Worm (Caenorhabditis elegans) whole organism, L3 larva: ENCODE measurements around the gene tim-1.

Experiments used
- daf-12 ChIP-seq: fragments of 150-350 bp; optimal IDR thresholded peaks from 2 replicates; lab custom pipeline; 2014; ENCODE audit warnings: missing biosample characterization, missing genetic modification reagents, missing genetic modification characterization
- lin-15B ChIP-seq: fragments of 150-350 bp; optimal IDR thresholded peaks from 2 replicates; lab custom pipeline; 2014; ENCODE audit warnings: missing biosample characterization, missing genetic modification characterization
- nhr-12 ChIP-seq: fragments of 150-350 bp; optimal IDR thresholded peaks from 2 replicates; lab custom pipeline; 2014; ENCODE audit warnings: missing biosample characterization, missing genetic modification characterization
- unc-39 ChIP-seq: sonication (generic microtip); optimal IDR thresholded peaks from 4 replicates; lab custom pipeline; 2017; ENCODE audit warnings: missing biosample characterization, missing genetic modification characterization
- unc-62 ChIP-seq: fragments of 150-350 bp; sonication (generic microtip); optimal IDR thresholded peaks from 4 replicates; lab custom pipeline; 2014; ENCODE audit warnings: missing biosample characterization, missing genetic modification reagents, missing genetic modification characterization
- zag-1 ChIP-seq: fragments of 150-350 bp; optimal IDR thresholded peaks from 2 replicates; lab custom pipeline; 2014; ENCODE audit warnings: missing biosample characterization, missing genetic modification characterization
- ztf-4 ChIP-seq: fragments of 150-350 bp; optimal IDR thresholded peaks from 2 replicates; lab custom pipeline; 2014; ENCODE audit warnings: missing biosample characterization, missing genetic modification characterization

- no peak for TF ChIP-seq daf-12 (tag; lab: Kevin White, UChicago)
- no peak for TF ChIP-seq unc-39
- no peak for TF ChIP-seq nhr-12
- TF ChIP-seq zag-1, result no peak
- no peak for TF ChIP-seq lin-15B (tag; lab: Kevin White, UChicago)
- TF ChIP-seq unc-62 (GFP tag; lab: Kevin White, UChicago), result no peak
- no peak for TF ChIP-seq ztf-4 (tag; lab: Kevin White, UChicago)
Observed at ce11 chrIII:12202437-12202836, 47.5 kb downstream of the tim-1 start, which contains the start of gene osm-12.
